Worm (Caenorhabditis elegans) whole organism, young adult: ENCODE results near the gene str-68.

ENCODE experiments used
- B0019.2 ChIP-seq: fragments of 200-800 bp; sonication (Bioruptor generic); conservative IDR thresholded peaks from 2 replicates; pipeline ENCODE4 v1.3.6; 2022; ENCODE audit warnings: missing genetic modification reagents, missing genetic modification characterization, missing compliant biosample characterization
- D2030.7 ChIP-seq: fragments of 200-800 bp; sonication (Bioruptor generic); IDR thresholded peaks from 2 replicates; pipeline ENCODE4 v1.3.6; 2022; ENCODE audit warnings: missing genetic modification reagents, missing genetic modification characterization, missing compliant biosample characterization
- F23B12.7 ChIP-seq: sonication (generic microtip); optimal IDR thresholded peaks from 2 replicates; lab custom pipeline; 2017; ENCODE audit warnings: missing genetic modification characterization, mild to moderate bottlenecking, missing compliant biosample characterization, antibody characterized with exemption, moderate library complexity; ENCODE audit not compliant: insufficient read depth
- F33H1.4 ChIP-seq: fragments of 200-800 bp; sonication (Bioruptor generic); IDR thresholded peaks from 2 replicates; pipeline ENCODE4 v1.3.6; 2022; ENCODE audit warnings: missing genetic modification reagents, missing genetic modification characterization, missing compliant biosample characterization
- F37B4.10 ChIP-seq: fragments of 200-800 bp; sonication (Bioruptor generic); IDR thresholded peaks from 2 replicates; pipeline ENCODE4 v1.3.6; 2022; ENCODE audit warnings: missing genetic modification characterization, missing compliant biosample characterization
- F39B2.1 ChIP-seq: fragments of 200-800 bp; sonication (Bioruptor generic); IDR thresholded peaks from 2 replicates; pipeline ENCODE4 v1.3.6; 2022; ENCODE audit warnings: missing genetic modification reagents, missing genetic modification characterization, missing compliant biosample characterization
- F49E8.2 ChIP-seq: sonication (generic microtip); optimal IDR thresholded peaks from 3 replicates; lab custom pipeline; 2017; ENCODE audit warnings: missing genetic modification characterization, mild to moderate bottlenecking, missing compliant biosample characterization, antibody characterized with exemption, moderate library complexity; ENCODE audit not compliant: insufficient read depth
- F52B5.7 ChIP-seq: sonication (generic microtip); optimal IDR thresholded peaks from 2 replicates; lab custom pipeline; 2016; ENCODE audit warnings: mild to moderate bottlenecking, missing genetic modification characterization, missing compliant biosample characterization
- K11D2.4 ChIP-seq: fragments of 200-800 bp; sonication (Bioruptor generic); IDR thresholded peaks from 2 replicates; pipeline ENCODE4 v1.3.6; 2022; ENCODE audit warnings: missing genetic modification reagents, missing genetic modification characterization, missing compliant biosample characterization
- K12H6.12 ChIP-seq: fragments of 200-800 bp; sonication (Bioruptor generic); optimal IDR thresholded peaks from 2 replicates; lab custom pipeline; 2018; ENCODE audit warnings: mild to moderate bottlenecking, missing genetic modification characterization, missing compliant biosample characterization
- Y53G8AR.9 ChIP-seq: fragments of 200-800 bp; sonication (Bioruptor generic); conservative IDR thresholded peaks from 2 replicates; pipeline ENCODE4 v1.3.6; 2022; ENCODE audit warnings: missing genetic modification reagents, missing genetic modification characterization, missing compliant biosample characterization
- Y67H2A.10 ChIP-seq: fragments of 200-800 bp; sonication (Bioruptor generic); conservative IDR thresholded peaks from 2 replicates; pipeline ENCODE4 v1.3.6; 2022; ENCODE audit warnings: missing genetic modification reagents, missing genetic modification characterization, missing compliant biosample characterization
- Y79H2A.3 ChIP-seq: fragments of 200-800 bp; sonication (Bioruptor generic); conservative IDR thresholded peaks from 2 replicates; pipeline ENCODE4 v1.3.6; 2022; ENCODE audit warnings: missing genetic modification reagents, missing genetic modification characterization, missing compliant biosample characterization
- ama-1 ChIP-seq, 3 experiments: fragments of 150-350 bp in 1 of 3; sonication (generic microtip) in 2 of 3; optimal IDR thresholded peaks; 2 replicates each; lab custom pipeline; 2014 to 2018; ENCODE audit warnings: missing biosample characterization in 2 of 3, missing genetic modification characterization in 2 of 3, missing genetic modification reagents in 2 of 3
- attf-3 ChIP-seq: fragments of 200-800 bp; sonication (Bioruptor generic); conservative IDR thresholded peaks from 2 replicates; pipeline ENCODE4 v1.3.6; 2022; ENCODE audit warnings: missing genetic modification reagents, missing genetic modification characterization, missing compliant biosample characterization
- attf-6 ChIP-seq: fragments of 200-800 bp; sonication (Bioruptor generic); IDR thresholded peaks from 2 replicates; pipeline ENCODE4 v1.3.6; 2022; ENCODE audit warnings: missing genetic modification reagents, missing genetic modification characterization, missing compliant biosample characterization
- ccch-3 ChIP-seq: fragments of 200-800 bp; sonication (Bioruptor generic); optimal IDR thresholded peaks from 2 replicates; lab custom pipeline; 2018; ENCODE audit warnings: mild to moderate bottlenecking, missing genetic modification characterization, missing compliant biosample characterization
- cebp-1 ChIP-seq, 2 experiments: fragments of 200-800 bp in 1 of 2; sonication (Bioruptor generic) in 1 of 2; sonication (generic microtip) in 1 of 2; IDR thresholded peaks in 1 of 2; optimal IDR thresholded peaks in 1 of 2; 2 replicates each; pipeline versions ENCODE4 v1.3.6 to Lab custom; 2017 to 2022; ENCODE audit warnings: missing compliant biosample characterization in 2 of 2, missing genetic modification characterization in 2 of 2, mild to moderate bottlenecking in 1 of 2, missing genetic modification reagents in 1 of 2, moderate library complexity in 1 of 2
- dox-1 ChIP-seq: fragments of 200-800 bp; sonication (Bioruptor generic); IDR thresholded peaks from 2 replicates; pipeline ENCODE4 v1.3.6; 2022; ENCODE audit warnings: missing genetic modification reagents, missing genetic modification characterization, missing compliant biosample characterization
- dpff-1 ChIP-seq: sonication (generic microtip); optimal IDR thresholded peaks from 2 replicates; lab custom pipeline; 2017; ENCODE audit warnings: mild to moderate bottlenecking, missing genetic modification characterization, missing compliant biosample characterization
- dpl-1 ChIP-seq: fragments of 150-350 bp; optimal IDR thresholded peaks from 2 replicates; lab custom pipeline; 2014; ENCODE audit warnings: missing biosample characterization, missing genetic modification reagents, missing genetic modification characterization
- efl-1 ChIP-seq: fragments of 150-350 bp; optimal IDR thresholded peaks from 2 replicates; lab custom pipeline; 2014; ENCODE audit warnings: missing biosample characterization, missing genetic modification reagents, missing genetic modification characterization
- fkh-3 ChIP-seq: sonication (generic microtip); optimal IDR thresholded peaks from 2 replicates; lab custom pipeline; 2016; ENCODE audit warnings: mild to moderate bottlenecking, missing genetic modification characterization, missing compliant biosample characterization
- hlh-12 ChIP-seq: sonication (generic microtip); optimal IDR thresholded peaks from 2 replicates; lab custom pipeline; 2016; ENCODE audit warnings: missing genetic modification characterization, missing compliant biosample characterization
- madf-6 ChIP-seq: fragments of 200-800 bp; sonication (Bioruptor generic); IDR thresholded peaks from 2 replicates; pipeline ENCODE4 v1.3.6; 2022; ENCODE audit warnings: missing genetic modification reagents, missing genetic modification characterization, missing compliant biosample characterization
- mel-28 ChIP-seq: sonication (generic microtip); optimal IDR thresholded peaks from 2 replicates; lab custom pipeline; 2016; ENCODE audit warnings: borderline replicate concordance, mild to moderate bottlenecking, missing genetic modification characterization, missing compliant biosample characterization
- nhr-27 ChIP-seq: fragments of 200-800 bp; sonication (Bioruptor generic); optimal IDR thresholded peaks from 2 replicates; lab custom pipeline; 2018; ENCODE audit warnings: mild to moderate bottlenecking, missing genetic modification characterization, moderate library complexity, missing compliant biosample characterization
- pbrm-1 ChIP-seq: fragments of 200-800 bp; sonication (Bioruptor generic); IDR thresholded peaks from 2 replicates; pipeline ENCODE4 v1.3.6; 2022; ENCODE audit warnings: missing genetic modification reagents, missing genetic modification characterization, missing compliant biosample characterization
- rcor-1 ChIP-seq: fragments of 200-800 bp; sonication (Bioruptor generic); IDR thresholded peaks from 2 replicates; pipeline ENCODE4 v1.3.6; 2022; ENCODE audit warnings: missing genetic modification reagents, missing genetic modification characterization, missing compliant biosample characterization
- sptf-2 ChIP-seq: fragments of 200-800 bp; sonication (Bioruptor generic); optimal IDR thresholded peaks from 2 replicates; lab custom pipeline; 2018; ENCODE audit warnings: mild to moderate bottlenecking, missing genetic modification characterization, missing compliant biosample characterization
- unc-62 ChIP-seq: fragments of 150-350 bp; optimal IDR thresholded peaks from 2 replicates; lab custom pipeline; 2014; ENCODE audit warnings: missing biosample characterization, missing genetic modification reagents, missing genetic modification characterization
- xnd-1 ChIP-seq: sonication (generic microtip); optimal IDR thresholded peaks from 2 replicates; lab custom pipeline; 2016; ENCODE audit warnings: missing genotype, missing genetic modification reagents, missing genetic modification characterization, missing compliant biosample characterization
- ztf-26 ChIP-seq: sonication (generic microtip); optimal IDR thresholded peaks from 2 replicates; lab custom pipeline; 2017; ENCODE audit warnings: missing genetic modification characterization, missing compliant biosample characterization

Gene str-68

DNA sequence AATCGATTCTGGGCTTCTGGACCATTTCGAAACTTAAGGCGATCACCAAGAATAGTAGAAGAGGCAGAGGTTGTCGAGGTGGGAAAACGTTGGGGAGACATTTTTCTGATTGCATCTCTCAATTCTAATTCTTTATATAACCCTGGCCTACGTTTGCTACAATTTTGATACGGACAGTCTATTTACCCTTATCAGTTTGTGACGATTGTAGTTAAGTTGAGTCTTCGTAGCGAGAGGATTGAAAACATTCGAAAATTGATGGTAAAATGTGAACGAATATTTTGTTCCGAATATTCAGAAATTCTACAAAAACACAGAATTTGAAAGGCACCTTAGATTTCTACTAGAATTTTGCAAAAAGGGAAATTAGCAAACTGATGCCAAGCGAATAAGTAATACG lies 20.3 kb upstream of the str-68 start, which contains the start of gene Y73C8C.10:
Gene Y73C8C.10 (minus strand): TSS at position 101 of the 400 bp plus-strand sequence.
- TF ChIP-seq efl-1, result no peak
- no peak for TF ChIP-seq dox-1 (GFP tag; lab: Robert Waterston, UW)
- no peak for TF ChIP-seq nhr-27 (tag; lab: Kevin White, UChicago)
- no peak for TF ChIP-seq K11D2.4
- TF ChIP-seq ccch-3, result no peak
- TF ChIP-seq dpff-1 (tag; lab: Kevin White, UChicago), result no peak
- TF ChIP-seq F39B2.1 (GFP tag; lab: Robert Waterston, UW), result no peak
- no peak for TF ChIP-seq madf-6 (GFP tag; lab: Robert Waterston, UW)
- TF ChIP-seq cebp-1 (GFP tag; IDR thresholded peaks at IDR 0.05; lab: Robert Waterston, UW), result no peak
- TF ChIP-seq cebp-1 (tag; optimal IDR thresholded peaks at IDR 0.05; lab: Kevin White, UChicago), result no peak
- TF ChIP-seq, all 124 proteins: peak for 0

- TF ChIP-seq ztf-26 (tag; lab: Kevin White, UChicago) (no peak), dpl-1 (GFP tag; lab: Kevin White, UChicago) (no peak), Y67H2A.10 (no peak), F33H1.4 (GFP tag; lab: Robert Waterston, UW) (no peak), ama-1 (optimal IDR thresholded peaks at IDR 0.05; lab: Kevin White, UChicago) (no peak), ama-1 (GFP tag; optimal IDR thresholded peaks at IDR 0.05; lab: Kevin White, UChicago) (no peak), sptf-2 (no peak)
Measured at ce11 chrV:3124912-3125311, 17.6 kb upstream of the str-68 start, which contains the start of gene Y73C8C.12. TSS of gene Y73C8C.12 (plus strand) at chrV:3125212.

DNA sequence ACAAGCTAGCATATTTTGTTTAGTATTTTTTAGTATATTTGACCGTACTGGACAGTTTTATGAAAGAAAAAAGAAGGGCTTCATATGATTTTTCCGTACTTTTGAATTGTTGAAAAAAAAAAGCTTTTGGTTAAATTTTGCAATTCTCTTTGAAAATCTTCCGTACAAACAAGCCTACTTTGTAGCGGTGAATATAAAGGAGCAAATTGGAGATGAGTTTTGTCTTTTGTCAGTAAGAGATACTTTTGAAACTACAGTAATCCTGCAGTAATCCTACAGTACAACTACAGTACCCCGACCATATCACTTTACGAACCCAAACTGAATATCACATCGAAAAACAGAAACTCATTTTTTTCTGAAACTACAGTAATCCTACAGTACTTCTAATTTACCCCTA lies 15.1 kb upstream of the str-68 start:
- no peak for TF ChIP-seq attf-3
- TF ChIP-seq hlh-12 (tag; lab: Kevin White, UChicago), result no peak
- no peak for TF ChIP-seq pbrm-1 (GFP tag; lab: Robert Waterston, UW)
- no peak for TF ChIP-seq F52B5.7 (tag; lab: Kevin White, UChicago)

DNA sequence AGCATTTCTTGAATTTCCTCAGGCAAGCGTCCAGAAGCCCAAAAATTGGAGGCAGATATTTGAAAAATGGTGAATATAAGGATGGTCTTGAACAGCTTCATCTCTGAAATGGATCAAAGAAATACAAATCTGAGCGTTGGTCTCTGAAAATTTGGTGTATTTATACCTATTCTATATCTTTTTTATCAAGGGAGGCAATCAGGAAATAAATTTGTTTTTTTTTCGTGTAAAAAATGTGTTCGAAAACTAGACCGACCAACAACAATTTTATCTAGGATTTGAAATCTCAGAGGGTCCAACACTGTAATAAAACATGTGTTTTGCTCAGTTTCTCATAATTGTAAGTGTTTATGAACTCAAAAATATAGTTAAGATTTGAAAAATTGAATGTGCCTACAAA lies 14.4 kb upstream of the str-68 start, which contains the start of gene srt-56:
Gene srt-56 (minus strand): TSS at position 101 of the 400 bp plus-strand sequence.
- TF ChIP-seq unc-62 (no peak), D2030.7 (GFP tag; lab: Robert Waterston, UW) (no peak), Y79H2A.3 (GFP tag; lab: Robert Waterston, UW) (no peak), K12H6.12 (no peak), B0019.2 (GFP tag; lab: Robert Waterston, UW) (no peak), Y53G8AR.9 (GFP tag; lab: Robert Waterston, UW) (no peak), attf-6 (GFP tag; lab: Robert Waterston, UW) (no peak), hlh-12 (tag; lab: Kevin White, UChicago) (no peak), ama-1 (optimal IDR thresholded peaks at IDR 0.05; lab: Kevin White, UChicago) (no peak), ama-1 (GFP tag; optimal IDR thresholded peaks at IDR 0.05; lab: Kevin White, UChicago) (no peak), F37B4.10 (GFP tag; lab: Robert Waterston, UW) (no peak), F23B12.7 (tag; lab: Kevin White, UChicago) (no peak), xnd-1 (tag; lab: Kevin White, UChicago) (no peak), fkh-3 (tag; lab: Kevin White, UChicago) (no peak), F49E8.2 (tag; lab: Kevin White, UChicago) (no peak), mel-28 (tag; lab: Kevin White, UChicago) (no peak), rcor-1 (GFP tag; lab: Robert Waterston, UW) (no peak)
